Worm (Caenorhabditis elegans) whole organism, mixed stage, embryonic: ENCODE data around the gene K03H1.12.

ENCODE experiments used
- nhr-237 ChIP-seq: fragments of 150-350 bp; optimal IDR thresholded peaks from 2 replicates; lab custom pipeline; 2014; ENCODE audit warnings: missing biosample characterization, missing genetic modification characterization
- nhr-76 ChIP-seq: sonication (generic microtip); optimal IDR thresholded peaks from 2 replicates; lab custom pipeline; 2017; ENCODE audit warnings: missing biosample characterization, missing genetic modification characterization
- pha-4 ChIP-seq: fragments of 150-350 bp; optimal IDR thresholded peaks from 2 replicates; lab custom pipeline; 2018; ENCODE audit warnings: missing biosample characterization, missing genetic modification reagents, missing genetic modification characterization
- sem-2 ChIP-seq: fragments of 200-800 bp; sonication (Bioruptor generic); optimal IDR thresholded peaks from 2 replicates; lab custom pipeline; 2018; ENCODE audit warnings: mild to moderate bottlenecking, missing genetic modification characterization, missing compliant biosample characterization
- snpc-4 ChIP-seq: fragments of 150-350 bp; optimal IDR thresholded peaks from 2 replicates; lab custom pipeline; 2014; ENCODE audit warnings: missing biosample characterization, missing genetic modification characterization
- unc-39 ChIP-seq: fragments of 150-350 bp; optimal IDR thresholded peaks from 2 replicates; lab custom pipeline; 2014; ENCODE audit warnings: missing biosample characterization, missing genetic modification characterization

- TF ChIP-seq unc-39 (tag; lab: Kevin White, UChicago) (no peak), pha-4 (tag; lab: Kevin White, UChicago) (no peak), sem-2 (GFP tag; lab: Kevin White, UChicago) (no peak), nhr-237 (tag; lab: Kevin White, UChicago) (no peak), nhr-76 (tag; lab: Kevin White, UChicago) (no peak), snpc-4 (no peak)
Observed at ce11 chrIII:9903694-9904292, 37.6 kb upstream of the K03H1.12 start.
